Worm (Caenorhabditis elegans): Measurements from ENCODE around the gene C49F8.3.

DNA sequence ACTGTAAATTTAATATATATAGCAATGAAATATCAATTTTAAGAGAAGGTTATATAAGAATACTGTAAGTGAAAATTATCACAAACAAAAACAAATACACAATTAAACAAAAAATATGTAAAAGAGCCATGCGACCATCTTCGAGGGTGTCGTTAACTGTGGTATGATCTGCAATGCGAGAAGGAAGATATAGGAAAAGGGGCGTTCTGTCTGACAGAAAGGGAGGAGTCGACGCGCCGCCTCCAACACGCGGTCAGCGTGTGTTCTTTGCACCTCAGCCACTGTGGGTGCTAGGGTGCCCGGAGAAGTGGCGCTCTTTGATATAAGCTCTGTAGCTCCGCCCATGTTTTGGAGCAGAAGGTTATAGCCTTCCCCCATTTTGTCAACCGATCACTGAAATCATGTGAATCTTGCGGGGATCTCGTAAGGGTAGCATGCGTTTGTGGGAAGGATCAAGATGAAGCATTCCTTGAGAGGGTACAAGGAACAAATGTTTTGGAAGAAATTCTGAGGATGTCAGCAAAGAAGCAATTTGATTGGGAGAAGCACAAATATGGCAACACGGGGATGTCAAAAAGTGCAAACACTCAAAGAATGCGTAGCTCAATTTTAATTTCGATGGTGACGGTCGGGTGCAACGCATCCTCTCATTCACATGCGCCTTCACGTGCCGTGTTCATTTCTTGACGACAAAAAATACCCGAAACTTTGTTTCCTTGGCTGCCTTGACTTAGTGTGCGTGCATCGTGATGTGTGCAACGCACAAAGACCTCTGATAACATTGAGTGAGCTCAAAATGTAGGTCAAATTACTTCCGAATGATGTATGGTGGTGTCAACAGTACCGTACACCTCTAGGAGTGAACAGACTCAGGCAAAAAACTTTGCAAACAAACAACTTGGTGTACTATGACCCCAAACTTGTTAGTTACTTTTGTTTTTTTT, 36.3 kb downstream of the C49F8.3 start, which contains the start of gene mxl-3:
- TF ChIP-seq hmg-4 (GFP tag; optimal IDR thresholded peaks at IDR 0.05) (no peak), scrt-1 (GFP tag; IDR thresholded peaks at IDR 0.05) (no peak), F13C5.2 (tag; optimal IDR thresholded peaks at IDR 0.05) (no peak), pes-1 (GFP tag; IDR thresholded peaks at IDR 0.05) (no peak), ama-1 (optimal IDR thresholded peaks at IDR 0.05) (no peak), sea-1 (GFP tag; conservative IDR thresholded peaks at IDR 0.05) (no peak)

Measured in whole organism, early embryonic.